Worm (Caenorhabditis elegans) whole organism, L4/young adult: ENCODE data around the gene Y57A10A.13.

ENCODE experiments used
- W03F9.2 ChIP-seq: fragments of 150-350 bp; optimal IDR thresholded peaks from 2 replicates; lab custom pipeline; 2014; ENCODE audit warnings: missing biosample characterization, missing genetic modification characterization
- dao-5 ChIP-seq: sonication (generic microtip); optimal IDR thresholded peaks from 2 replicates; lab custom pipeline; 2016; ENCODE audit warnings: missing genotype, missing genetic modification characterization, moderate library complexity, missing compliant biosample characterization
- him-1 ChIP-seq: sonication (generic microtip); optimal IDR thresholded peaks from 2 replicates; lab custom pipeline; 2016; ENCODE audit warnings: missing genotype, missing genetic modification reagents, missing genetic modification characterization, missing compliant biosample characterization

Gene Y57A10A.13

DNA sequence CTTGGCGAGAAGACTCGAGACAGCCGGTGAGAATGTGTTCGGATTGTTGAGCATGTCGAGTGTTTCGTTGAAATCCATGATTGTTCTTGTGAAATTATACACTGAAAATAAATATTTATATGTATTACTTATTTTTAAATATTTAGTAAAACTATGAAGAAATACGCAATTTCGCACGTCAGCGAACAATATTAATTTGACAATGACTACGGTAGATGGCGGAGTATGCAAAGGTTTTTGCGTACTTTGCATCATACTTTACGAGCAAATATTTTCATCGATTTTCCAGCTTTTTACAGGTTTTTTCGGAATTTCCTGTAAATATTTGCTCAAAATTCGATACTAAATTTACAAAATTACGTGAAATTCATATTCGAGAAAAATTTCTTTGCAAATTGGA is 53.8 kb downstream of the Y57A10A.13 start, which contains the start of gene set-24:
set-24 (minus strand) TSS at position 101 of the 400 bp plus-strand sequence.
- TF ChIP-seq W03F9.2 (no peak), dao-5 (tag; lab: Kevin White, UChicago) (no peak), him-1 (tag; lab: Kevin White, UChicago) (no peak)

DNA sequence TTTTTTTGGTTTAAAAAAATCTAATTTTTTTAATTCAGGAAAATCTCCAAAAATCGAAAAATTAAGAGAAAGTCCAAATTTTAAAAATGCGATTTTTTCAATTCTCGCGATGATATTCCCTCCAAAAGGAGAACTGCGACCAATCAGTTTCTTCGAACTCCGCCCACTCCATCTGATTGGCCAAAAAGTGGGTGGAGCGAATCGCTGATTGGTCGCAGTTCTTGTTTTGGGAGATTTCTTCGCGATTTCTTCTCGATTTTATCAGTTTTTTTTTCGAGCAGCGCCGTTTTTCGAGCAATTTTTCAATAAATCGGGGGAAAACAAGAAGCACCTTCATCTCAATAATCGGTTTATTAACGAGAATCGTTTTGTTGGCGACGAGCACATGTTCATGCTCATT is 54.3 kb downstream of the Y57A10A.13 start:
- TF ChIP-seq him-1 (tag; lab: Kevin White, UChicago) (no peak), dao-5 (tag; lab: Kevin White, UChicago) (no peak), W03F9.2 (no peak)
